Worm (Caenorhabditis elegans): Measurements from ENCODE around the gene ZK1290.15.

ZK1290.15 gene

DNA sequence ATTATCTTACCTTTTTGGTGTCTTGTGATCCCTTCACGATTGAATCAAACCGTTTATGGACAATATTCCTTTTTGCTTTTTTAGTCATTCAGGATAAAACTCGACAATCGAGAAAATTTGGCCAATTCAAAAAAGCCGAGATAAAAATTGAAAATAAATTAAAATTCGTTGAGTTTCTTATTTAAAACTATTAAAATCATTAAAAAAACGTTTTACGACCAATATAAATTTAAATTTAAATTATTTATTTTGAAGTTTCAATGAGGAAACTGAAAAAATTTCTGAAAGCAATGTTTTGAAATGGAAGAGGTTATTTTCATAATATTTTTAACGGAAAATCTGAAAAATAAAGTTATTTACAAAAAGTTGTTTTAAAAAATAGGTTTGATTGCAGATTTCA is at the start of gene ZK1290.15:
Gene ZK1290.15 (plus strand): TSS at position 301 of the 400 bp plus-strand sequence.
- TF ChIP-seq ztf-23 (GFP tag; IDR thresholded peaks at IDR 0.05), result no peak

DNA sequence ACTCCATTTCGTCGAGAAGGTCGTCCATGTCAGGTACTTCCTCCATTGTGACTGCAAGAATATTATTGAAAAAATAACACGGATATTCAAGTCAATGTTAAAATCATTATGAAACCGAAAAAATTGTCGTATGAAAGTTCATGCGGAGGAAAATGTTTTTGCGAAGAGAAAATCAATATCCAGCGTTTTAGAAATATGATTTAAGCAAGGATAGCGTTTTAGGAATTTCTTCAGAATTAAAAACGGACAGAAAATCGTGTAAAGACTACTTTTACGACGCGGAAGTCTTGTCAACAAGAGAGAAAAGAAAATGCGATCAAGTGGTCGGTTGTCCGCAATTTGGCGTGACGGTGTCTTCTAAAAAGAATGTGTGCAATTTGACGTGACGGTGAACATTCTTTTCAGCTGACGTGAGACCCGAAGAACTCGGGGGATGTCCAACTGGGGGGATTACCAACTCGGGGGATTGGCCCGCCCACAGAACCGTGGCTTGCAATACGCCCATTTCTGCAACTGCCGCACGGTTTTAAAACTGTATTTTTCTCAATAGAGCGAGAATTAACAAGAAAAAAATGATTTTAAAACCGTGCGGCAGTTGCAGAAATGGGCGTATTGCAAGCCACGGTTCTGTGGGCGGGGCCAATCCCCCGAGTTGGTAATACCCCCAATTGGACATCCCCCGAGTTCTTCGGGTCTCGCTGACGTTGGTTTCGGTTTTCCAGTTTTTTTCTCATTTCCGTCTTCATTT is 44.7 kb upstream of the ZK1290.15 start, which contains the start of the genes aka-1 and ubc-6:
Gene aka-1 (minus strand): TSS at position 51 of the 748 bp plus-strand sequence.
Gene ubc-6 (plus strand): TSS at position 701 of the 748 bp plus-strand sequence.
- TF ChIP-seq flt-1 (GFP tag; IDR thresholded peaks at IDR 0.05) (peak; percentile 74), ztf-29 (GFP tag; IDR thresholded peaks at IDR 0.05) (no peak; the same call in 1 of the 2 replicates), ref-1 (GFP tag; conservative IDR thresholded peaks at IDR 0.05) (0 out of 2 replicates have a peak, but pooled peaks have one; percentile 33), cog-1 (tag; optimal IDR thresholded peaks at IDR 0.05) (peak; percentile 45), med-1 (GFP tag; optimal IDR thresholded peaks at IDR 0.05; ENCODE audit: insufficient read depth) (no peak), klf-2 (GFP tag; conservative IDR thresholded peaks at IDR 0.05) (peak; percentile 66), T22C8.4 (GFP tag; IDR thresholded peaks at IDR 0.05) (peak; percentile 64), ztf-23 (GFP tag; IDR thresholded peaks at IDR 0.05) (peak; percentile 80), tab-1 (GFP tag; IDR thresholded peaks at IDR 0.05) (peak; percentile 78; the same call in 1 of the 2 replicates)

DNA sequence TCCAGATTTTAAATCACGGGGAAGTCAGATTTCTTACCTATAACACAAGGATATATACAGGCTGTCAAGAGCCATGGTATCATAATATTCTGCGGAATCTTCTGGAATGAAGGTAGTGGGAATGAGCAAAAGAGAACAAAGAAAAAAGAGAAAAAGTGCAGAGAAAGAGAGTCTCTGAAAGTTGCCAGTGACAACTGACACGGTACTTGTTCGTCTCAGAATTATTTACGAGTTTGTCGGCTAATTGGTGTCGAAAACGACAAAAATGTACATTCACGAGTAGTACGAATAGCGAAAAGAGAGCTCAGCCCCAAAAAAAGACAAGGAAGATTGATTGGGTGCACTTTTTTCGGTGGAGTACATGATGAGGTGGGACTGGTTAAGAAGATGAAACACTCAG is 40.4 kb upstream of the ZK1290.15 start, which contains the start of gene cah-2:
Gene cah-2 (minus strand): TSS at position 101 of the 400 bp plus-strand sequence.
- TF ChIP-seq ztf-29 (GFP tag; IDR thresholded peaks at IDR 0.05) (no peak), cog-1 (tag; optimal IDR thresholded peaks at IDR 0.05) (no peak), klf-2 (GFP tag; conservative IDR thresholded peaks at IDR 0.05) (no peak), ref-1 (GFP tag; conservative IDR thresholded peaks at IDR 0.05) (no peak), ztf-23 (GFP tag; IDR thresholded peaks at IDR 0.05) (no peak), T22C8.4 (GFP tag; IDR thresholded peaks at IDR 0.05) (no peak), flt-1 (GFP tag; IDR thresholded peaks at IDR 0.05) (no peak), med-1 (GFP tag; optimal IDR thresholded peaks at IDR 0.05; ENCODE audit: insufficient read depth) (no peak), tab-1 (GFP tag; IDR thresholded peaks at IDR 0.05) (no peak)

DNA sequence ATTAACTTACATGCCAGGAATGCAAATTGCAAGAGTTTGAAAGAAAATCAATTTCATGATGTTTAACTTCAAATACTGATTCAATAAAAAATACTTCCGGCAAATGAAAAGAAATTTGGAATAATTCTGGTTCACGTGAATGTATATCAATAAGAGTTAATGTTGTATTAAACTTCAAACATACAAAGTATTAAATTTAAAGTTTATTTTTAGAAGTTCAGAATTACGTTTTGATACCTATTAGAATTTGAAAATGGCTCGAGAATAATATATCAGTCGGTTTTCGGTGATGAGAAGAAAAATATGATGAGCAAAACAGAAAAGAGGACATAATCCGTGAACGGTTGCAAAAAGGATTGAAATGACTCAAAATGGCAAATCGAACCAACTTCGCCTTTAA is 33.8 kb upstream of the ZK1290.15 start, which contains the start of gene D1022.9:
Gene D1022.9 (minus strand): TSS at position 101 of the 400 bp plus-strand sequence.
- TF ChIP-seq klf-2 (GFP tag; conservative IDR thresholded peaks at IDR 0.05) (no peak), cog-1 (tag; optimal IDR thresholded peaks at IDR 0.05) (no peak), ref-1 (GFP tag; conservative IDR thresholded peaks at IDR 0.05) (no peak), tab-1 (GFP tag; IDR thresholded peaks at IDR 0.05) (no peak), med-1 (GFP tag; optimal IDR thresholded peaks at IDR 0.05; ENCODE audit: insufficient read depth) (no peak), flt-1 (GFP tag; IDR thresholded peaks at IDR 0.05) (no peak)

DNA sequence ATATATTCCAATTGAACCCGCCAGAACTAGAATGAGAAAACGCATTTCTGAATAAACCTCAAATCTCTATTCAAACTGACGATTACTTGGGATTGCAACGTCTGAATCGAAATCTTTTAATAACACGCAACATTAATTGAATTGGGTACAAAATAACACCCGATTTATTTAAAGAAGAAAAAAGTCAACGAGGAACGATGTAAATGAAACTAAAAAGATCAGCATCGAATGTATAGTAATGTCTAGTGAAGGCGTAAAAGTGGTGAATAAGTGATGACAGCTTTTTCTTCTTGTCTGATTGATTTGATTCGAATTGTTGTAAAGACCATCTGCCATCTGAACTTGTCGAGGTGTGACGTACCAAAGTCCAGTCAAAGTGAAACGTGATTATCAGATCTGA is 29.8 kb upstream of the ZK1290.15 start, which contains the start of gene nas-23:
Gene nas-23 (minus strand): TSS at position 101 of the 400 bp plus-strand sequence.
- TF ChIP-seq klf-2 (GFP tag; conservative IDR thresholded peaks at IDR 0.05), result no peak
- TF ChIP-seq ref-1 (GFP tag; conservative IDR thresholded peaks at IDR 0.05), result no peak
- TF ChIP-seq T22C8.4 (GFP tag; IDR thresholded peaks at IDR 0.05), result no peak
- no peak for TF ChIP-seq flt-1 (GFP tag; IDR thresholded peaks at IDR 0.05)
- TF ChIP-seq ztf-23 (GFP tag; IDR thresholded peaks at IDR 0.05), result no peak

DNA sequence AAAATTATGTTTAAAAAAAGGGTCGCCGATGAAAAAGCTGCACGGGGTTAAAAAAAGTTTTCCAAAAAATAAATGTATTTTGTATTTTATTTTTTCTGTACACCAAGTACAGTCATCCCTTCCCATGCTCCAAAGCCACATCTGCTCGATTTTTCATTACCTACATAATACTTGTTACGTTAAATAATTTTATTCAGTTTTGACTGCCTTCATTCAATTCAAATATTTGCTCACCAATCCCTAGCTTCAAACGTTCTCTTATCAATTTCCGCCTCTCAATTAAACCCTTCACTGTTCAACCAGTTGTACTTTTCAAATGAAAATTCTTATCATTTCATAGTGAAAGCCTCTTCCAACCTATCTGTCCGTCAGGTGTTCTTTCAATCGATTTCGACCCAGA is 29.2 kb upstream of the ZK1290.15 start, which contains the start of gene R10H1.1:
Gene R10H1.1 (plus strand): TSS at position 301 of the 400 bp plus-strand sequence.
- TF ChIP-seq flt-1 (GFP tag; IDR thresholded peaks at IDR 0.05) (no peak), T22C8.4 (GFP tag; IDR thresholded peaks at IDR 0.05) (no peak), ref-1 (GFP tag; conservative IDR thresholded peaks at IDR 0.05) (no peak), klf-2 (GFP tag; conservative IDR thresholded peaks at IDR 0.05) (no peak), tab-1 (GFP tag; IDR thresholded peaks at IDR 0.05) (no peak), cog-1 (tag; optimal IDR thresholded peaks at IDR 0.05) (no peak), ztf-23 (GFP tag; IDR thresholded peaks at IDR 0.05) (no peak), ztf-29 (GFP tag; IDR thresholded peaks at IDR 0.05) (no peak), med-1 (GFP tag; optimal IDR thresholded peaks at IDR 0.05; ENCODE audit: insufficient read depth) (no peak)

DNA sequence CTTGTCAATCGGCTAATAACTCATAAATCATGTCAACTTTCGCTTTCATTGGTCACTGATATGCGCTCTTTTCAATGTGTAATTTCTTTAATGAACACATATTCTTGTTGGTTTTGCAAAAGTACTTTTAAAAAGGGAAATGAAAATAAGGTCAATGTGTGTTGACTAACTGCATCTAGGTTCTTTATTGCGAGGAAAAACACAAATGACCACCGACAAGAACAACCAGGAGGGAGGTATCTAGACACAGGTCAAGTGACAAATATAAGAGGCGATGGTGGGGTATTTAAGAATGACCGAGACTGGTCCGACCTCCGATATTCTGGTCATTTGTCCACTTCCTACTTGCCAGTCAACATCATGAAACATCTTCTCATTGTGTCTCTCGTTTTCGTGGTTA is 27.3 kb upstream of the ZK1290.15 start, which contains the start of gene spi-1:
Gene spi-1 (plus strand): TSS at position 178 of the 400 bp plus-strand sequence.
- TF ChIP-seq ztf-29 (GFP tag; IDR thresholded peaks at IDR 0.05) (no peak), T22C8.4 (GFP tag; IDR thresholded peaks at IDR 0.05) (no peak)

DNA sequence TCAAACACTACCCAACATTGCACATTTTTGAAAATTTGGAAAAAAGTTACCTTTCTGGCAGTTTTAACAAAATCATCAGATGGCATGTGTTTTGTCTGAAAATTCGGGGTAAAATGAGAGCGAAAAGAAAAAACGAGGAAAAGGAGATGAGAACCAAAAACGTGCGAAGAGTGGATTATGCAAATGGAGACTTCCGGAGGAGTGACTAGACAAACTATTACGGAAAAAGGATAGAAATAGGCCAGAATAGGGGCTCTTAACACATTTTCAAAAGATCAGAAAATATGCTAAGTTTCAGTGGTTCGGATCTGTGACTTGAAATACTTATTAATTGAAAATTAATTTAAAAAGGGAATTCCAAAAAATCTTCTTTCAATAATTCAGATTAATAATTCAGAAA is 24.0 kb upstream of the ZK1290.15 start, which contains the start of gene srab-14:
Gene srab-14 (minus strand): TSS at position 101 of the 400 bp plus-strand sequence.
- no peak for TF ChIP-seq ztf-29 (GFP tag; IDR thresholded peaks at IDR 0.05)
- TF ChIP-seq klf-2 (GFP tag; conservative IDR thresholded peaks at IDR 0.05), result no peak
- TF ChIP-seq flt-1 (GFP tag; IDR thresholded peaks at IDR 0.05), result no peak
- TF ChIP-seq med-1 (GFP tag; optimal IDR thresholded peaks at IDR 0.05; ENCODE audit: insufficient read depth), result no peak
- TF ChIP-seq ref-1 (GFP tag; conservative IDR thresholded peaks at IDR 0.05), result no peak
- no peak for TF ChIP-seq ztf-23 (GFP tag; IDR thresholded peaks at IDR 0.05)

DNA sequence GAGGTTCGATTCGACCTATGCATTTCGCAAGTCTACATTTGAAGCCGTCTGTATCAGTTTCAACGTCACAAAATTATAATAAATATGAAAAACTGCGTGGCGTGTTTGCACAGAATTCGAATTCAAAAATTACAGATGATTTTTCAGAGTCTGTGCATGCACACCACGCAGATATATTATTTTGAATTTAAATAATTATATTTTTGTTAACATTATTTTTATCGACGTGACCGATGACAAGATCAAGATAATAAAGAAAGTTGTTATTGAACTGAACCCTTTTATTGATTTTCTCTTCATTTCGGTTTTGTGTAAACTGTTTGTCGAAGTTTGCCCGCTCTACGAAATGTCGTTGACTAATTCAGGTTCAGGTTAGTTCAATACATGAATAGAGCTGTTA is 18.4 kb upstream of the ZK1290.15 start, which contains the start of gene C28F5.1:
Gene C28F5.1 (plus strand): TSS at position 301 of the 400 bp plus-strand sequence.
- TF ChIP-seq T22C8.4 (GFP tag; IDR thresholded peaks at IDR 0.05), result no peak
- TF ChIP-seq ztf-29 (GFP tag; IDR thresholded peaks at IDR 0.05), result no peak

DNA sequence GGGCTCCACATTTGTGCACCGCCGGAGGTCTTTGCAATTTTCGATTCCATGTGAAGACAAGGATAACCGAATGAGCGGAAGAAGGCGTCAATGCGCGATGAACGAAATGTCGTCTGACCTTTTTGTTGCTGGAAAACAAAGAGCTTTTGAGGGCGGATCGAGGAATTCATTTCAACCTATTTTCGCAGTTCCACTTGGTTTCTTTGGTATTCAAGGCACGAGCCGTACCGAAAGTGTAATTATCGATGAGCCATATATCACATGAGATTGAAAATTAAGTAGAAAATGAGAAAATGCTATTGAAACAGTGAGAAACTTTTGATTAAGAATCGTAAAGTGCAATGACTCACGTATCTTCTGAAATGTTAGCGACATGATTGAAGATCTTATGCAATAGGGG is 4.2 kb upstream of the ZK1290.15 start, which contains the start of gene glb-9:
Gene glb-9 (minus strand): TSS at position 101 of the 400 bp plus-strand sequence.
- TF ChIP-seq klf-2 (GFP tag; conservative IDR thresholded peaks at IDR 0.05) (no peak), T22C8.4 (GFP tag; IDR thresholded peaks at IDR 0.05) (no peak), tab-1 (GFP tag; IDR thresholded peaks at IDR 0.05) (no peak), ztf-29 (GFP tag; IDR thresholded peaks at IDR 0.05) (no peak), flt-1 (GFP tag; IDR thresholded peaks at IDR 0.05) (no peak), med-1 (GFP tag; optimal IDR thresholded peaks at IDR 0.05; ENCODE audit: insufficient read depth) (no peak), ref-1 (GFP tag; conservative IDR thresholded peaks at IDR 0.05) (no peak), ztf-23 (GFP tag; IDR thresholded peaks at IDR 0.05) (no peak), cog-1 (tag; optimal IDR thresholded peaks at IDR 0.05) (no peak)

Measured in whole organism, midembryonic.